Worm (Caenorhabditis elegans): Measurements from ENCODE around the gene C07G3.15.

C07G3.15 gene

DNA sequence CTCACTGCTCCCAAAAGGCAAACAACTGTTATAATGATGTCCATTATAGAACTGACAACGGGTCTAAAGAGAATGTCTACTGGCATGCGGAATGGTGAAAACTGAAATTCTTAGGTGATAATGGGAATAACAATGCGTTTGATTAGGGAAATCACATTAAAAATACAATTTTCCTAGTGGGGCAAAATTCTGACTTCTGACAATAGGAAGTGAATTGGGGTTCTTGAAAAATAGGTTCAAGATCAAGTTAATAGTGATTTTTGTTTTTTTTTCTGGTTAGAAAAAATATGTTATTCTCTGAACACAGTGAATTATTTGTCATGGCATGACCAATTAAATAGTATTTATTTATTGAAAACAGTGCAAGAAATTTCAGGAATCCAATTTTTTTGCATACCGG lies 9.9 kb downstream of the C07G3.15 start, which contains the start of gene srbc-32:
srbc-32 (minus strand) TSS at position 101 of the 400 bp plus-strand sequence.
- TF ChIP-seq dpl-1 (GFP tag; optimal IDR thresholded peaks at IDR 0.05) (no peak), zfp-3 (GFP tag; conservative IDR thresholded peaks at IDR 0.05) (no peak), daf-19 (GFP tag; conservative IDR thresholded peaks at IDR 0.05) (no peak), R02D3.7 (tag; optimal IDR thresholded peaks at IDR 0.05) (no peak), fkh-10 (GFP tag; optimal IDR thresholded peaks at IDR 0.05) (no peak), Y48G9A.11 (GFP tag; IDR thresholded peaks at IDR 0.05) (no peak), ceh-20 (GFP tag; IDR thresholded peaks at IDR 0.05) (no peak), mxl-3 (GFP tag; optimal IDR thresholded peaks at IDR 0.05) (no peak), sdz-12 (GFP tag; optimal IDR thresholded peaks at IDR 0.05) (no peak), F10B5.3 (tag; optimal IDR thresholded peaks at IDR 0.05) (no peak), nhr-28 (tag; optimal IDR thresholded peaks at IDR 0.05) (no peak), tra-1 (GFP tag; IDR thresholded peaks at IDR 0.05) (no peak)

- TF ChIP-seq aha-1 (tag) (peak; percentile 3), nhr-11 (tag; optimal IDR thresholded peaks at IDR 0.05) (no peak)
These were observed 12.1 kb downstream of the C07G3.15 start, which contains the start of gene srbc-33 for ce11 chrV:3484702-3485101. srbc-33 (minus strand) TSS chrV:3484802.

DNA sequence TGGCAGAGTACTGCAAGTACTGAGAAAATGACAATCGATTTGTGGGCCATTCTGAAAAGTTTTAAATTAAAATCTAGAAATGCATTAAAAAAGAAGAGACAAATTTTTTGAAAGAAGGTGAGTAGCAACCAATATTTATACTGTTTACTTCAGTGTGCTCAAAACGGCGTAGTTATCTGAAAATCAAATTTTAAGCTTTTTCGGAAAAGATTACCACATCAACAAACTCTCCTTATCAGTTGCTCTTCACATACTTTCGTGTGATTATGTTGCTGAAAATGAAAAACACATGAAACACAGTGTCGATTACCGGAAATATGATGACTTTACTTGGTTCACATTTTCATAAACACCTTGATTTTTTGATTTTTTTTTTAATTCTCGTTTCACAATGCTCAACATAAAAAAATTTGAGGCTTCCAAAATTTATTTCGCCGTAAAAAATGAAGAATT lies 14.2 kb downstream of the C07G3.15 start, which contains the start of gene lys-7:
lys-7 (minus strand) TSS at position 51 of the 453 bp plus-strand sequence.
- no peak for TF ChIP-seq zfp-3 (GFP tag; conservative IDR thresholded peaks at IDR 0.05)
- no peak for TF ChIP-seq Y75B8A.6 (GFP tag; IDR thresholded peaks at IDR 0.05)
- TF ChIP-seq daf-16 (GFP tag; optimal IDR thresholded peaks at IDR 0.05), result no peak
- peak; percentile 96 for TF ChIP-seq daf-16 (tag; optimal IDR thresholded peaks at IDR 0.05)

ce11 chrV:3480346-3480745 lies 16.4 kb downstream of the C07G3.15 start, which contains the start of gene srbc-30:
srbc-30 (minus strand) TSS chrV:3480446.
- TF ChIP-seq F49E8.2 (tag; optimal IDR thresholded peaks at IDR 0.05; ENCODE audit: borderline replicate concordance), result no peak
- TF ChIP-seq ctbp-1 (GFP tag; IDR thresholded peaks at IDR 0.05), result no peak
- no peak for TF ChIP-seq aha-1 (tag)
- TF ChIP-seq nhr-102 (tag; optimal IDR thresholded peaks at IDR 0.05), result no peak
- TF ChIP-seq mdl-1 (tag; optimal IDR thresholded peaks at IDR 0.05), result no peak
- no peak for TF ChIP-seq lin-39 (tag; optimal IDR thresholded peaks at IDR 0.05)
- no peak for TF ChIP-seq lim-7 (GFP tag; IDR thresholded peaks at IDR 0.05)
- no peak for TF ChIP-seq nhr-111 (GFP tag; optimal IDR thresholded peaks at IDR 0.05)
- no peak for TF ChIP-seq aly-2 (tag; optimal IDR thresholded peaks at IDR 0.05)
- TF ChIP-seq R02D3.7 (tag; optimal IDR thresholded peaks at IDR 0.05), result no peak
- no peak for TF ChIP-seq ceh-44 (GFP tag; IDR thresholded peaks at IDR 0.05)
- TF ChIP-seq madf-9 (GFP tag; conservative IDR thresholded peaks at IDR 0.05), result no peak
- no peak for TF ChIP-seq F44E2.7 (GFP tag; IDR thresholded peaks at IDR 0.05)
- TF ChIP-seq F10B5.3 (tag; optimal IDR thresholded peaks at IDR 0.05), result no peak
- TF ChIP-seq pha-4 (GFP tag; IDR thresholded peaks at IDR 0.05), result no peak
- no peak for TF ChIP-seq pha-4 (tag; optimal IDR thresholded peaks at IDR 0.05)
- TF ChIP-seq lin-13 (GFP tag; optimal IDR thresholded peaks at IDR 0.05), result no peak

DNA sequence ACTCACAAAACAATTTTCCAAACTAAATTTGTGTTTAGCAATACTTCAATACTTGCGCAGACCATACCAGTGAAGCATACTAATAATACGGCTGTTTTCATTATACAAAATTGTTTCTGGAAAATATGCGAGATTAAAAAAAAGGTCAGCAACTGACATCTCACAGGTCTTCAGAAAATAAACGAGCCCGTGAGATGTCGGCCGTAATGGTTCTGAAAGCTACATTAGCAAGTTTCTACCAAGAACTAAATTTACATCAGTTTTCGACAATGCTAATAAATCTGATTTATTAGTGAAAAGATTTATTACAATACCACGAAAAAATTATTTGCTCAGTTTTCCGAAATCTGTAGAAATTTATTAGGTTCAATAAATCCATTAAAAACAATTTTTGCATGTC lies 19.3 kb downstream of the C07G3.15 start, which contains the start of gene srbc-31:
srbc-31 (minus strand) TSS at position 101 of the 400 bp plus-strand sequence.
- TF ChIP-seq gei-8 (GFP tag; optimal IDR thresholded peaks at IDR 0.05) (no peak), ctbp-1 (GFP tag; IDR thresholded peaks at IDR 0.05) (no peak), zfp-2 (tag; optimal IDR thresholded peaks at IDR 0.05) (no peak), unc-62 (GFP tag; optimal IDR thresholded peaks at IDR 0.05 in 1 of 2) (no peak), unc-62 (tag; optimal IDR thresholded peaks at IDR 0.05) (no peak), nhr-77 (tag; optimal IDR thresholded peaks at IDR 0.05) (no peak), nhr-10 (tag; optimal IDR thresholded peaks at IDR 0.05) (no peak), ZK337.2 (GFP tag; IDR thresholded peaks at IDR 0.05) (no peak), nhr-237 (tag; optimal IDR thresholded peaks at IDR 0.05) (no peak), pha-4 (GFP tag; IDR thresholded peaks at IDR 0.05) (no peak), pha-4 (tag; optimal IDR thresholded peaks at IDR 0.05) (no peak), jun-1 (tag; optimal IDR thresholded peaks at IDR 0.05) (no peak), hmg-1.1 (GFP tag; IDR thresholded peaks at IDR 0.05) (no peak), rbr-2 (tag; optimal IDR thresholded peaks at IDR 0.05) (no peak), F10B5.3 (tag; optimal IDR thresholded peaks at IDR 0.05) (no peak), lim-7 (GFP tag; IDR thresholded peaks at IDR 0.05) (no peak), F37D6.2 (tag; optimal IDR thresholded peaks at IDR 0.05) (no peak), spr-1 (tag; optimal IDR thresholded peaks at IDR 0.05) (no peak)
